Fruit fly (Drosophila melanogaster): ENCODE measurements around the gene CG5447.

dm6 chr3R:26436001-26436400 is 16.3 kb upstream of the CG5447 start:
- TF ChIP-seq Crg-1 (GFP tag; optimal IDR thresholded peaks at IDR 0.05), result no peak
- TF ChIP-seq CG7101 (tag; optimal IDR thresholded peaks at IDR 0.05), result no peak
- TF ChIP-seq tj (GFP tag; optimal IDR thresholded peaks at IDR 0.05), result no peak
- no peak for TF ChIP-seq Hr96 (GFP tag; optimal IDR thresholded peaks at IDR 0.05)
- TF ChIP-seq cnc (optimal IDR thresholded peaks at IDR 0.05), result no peak
- no peak for TF ChIP-seq Clk (GFP tag; optimal IDR thresholded peaks at IDR 0.05)

Data from whole organism, adult.